Fruit fly (Drosophila melanogaster): ENCODE measurements around the gene CecA2.

The CecA2 gene

dm6 chr3R:30208766-30209484, 3.0 kb upstream of the CecA2 start, which contains the start of gene RpS7 (continued):
- TF ChIP-seq Camta (GFP tag; optimal IDR thresholded peaks at IDR 0.05) (peak; percentile 29), wdn (GFP tag; IDR thresholded peaks at IDR 0.05) (peak; percentile 47; the same call in 1 of the 2 replicates), CG4617 (GFP tag; optimal IDR thresholded peaks at IDR 0.05; ENCODE audit: borderline replicate concordance) (peak; percentile 2), MESR4 (GFP tag; optimal IDR thresholded peaks at IDR 0.05) (peak; percentile 97), CG34422 (GFP tag; IDR thresholded peaks at IDR 0.05) (peak; percentile 68; the same call in 2 of the 3 replicates), ranshi (GFP tag; IDR thresholded peaks at IDR 0.05) (peak; percentile 80), CG13894 (tag; optimal IDR thresholded peaks at IDR 0.05) (peak; percentile 72), stwl (tag; optimal IDR thresholded peaks at IDR 0.05) (peak; percentile 55), lab (GFP tag; optimal IDR thresholded peaks at IDR 0.05) (peak; percentile 89), CG10431 (GFP tag; optimal IDR thresholded peaks at IDR 0.05) (peak; percentile 77), CG16863 (GFP tag; optimal IDR thresholded peaks at IDR 0.05) (no peak), CG10959 (GFP tag; IDR thresholded peaks at IDR 0.05) (peak; percentile 59), CG4820 (GFP tag; optimal IDR thresholded peaks at IDR 0.05) (no peak), row (GFP tag; IDR thresholded peaks at IDR 0.05) (peak; percentile 61), Awh (GFP tag; IDR thresholded peaks at IDR 0.05) (peak; percentile 83), CG16815 (GFP tag; optimal IDR thresholded peaks at IDR 0.05) (no peak), MBD-R2 (GFP tag; IDR thresholded peaks at IDR 0.05) (peak; percentile 25; the same call in 1 of the 2 replicates), ftz-f1 (GFP tag; optimal IDR thresholded peaks at IDR 0.05) (no peak), ac (GFP tag; optimal IDR thresholded peaks at IDR 0.05) (peak; percentile 48), cas (GFP tag; IDR thresholded peaks at IDR 0.05) (no peak), danr (GFP tag; IDR thresholded peaks at IDR 0.05) (peak; percentile 62), btn (GFP tag; optimal IDR thresholded peaks at IDR 0.05) (peak; percentile 28), CG9609 (GFP tag; optimal IDR thresholded peaks at IDR 0.05) (no peak), en (GFP tag; optimal IDR thresholded peaks at IDR 0.05) (no peak), D19B (GFP tag; optimal IDR thresholded peaks at IDR 0.05) (peak; percentile 28), CG6272 (GFP tag; IDR thresholded peaks at IDR 0.05) (peak; percentile 76), vnd (GFP tag; IDR thresholded peaks at IDR 0.05; ENCODE audit: partially characterized antibody) (peak; percentile 99), CG33557 (GFP tag; optimal IDR thresholded peaks at IDR 0.05) (peak; percentile 50), CG7839 (tag; optimal IDR thresholded peaks at IDR 0.05) (peak; percentile 70), Dek (tag; optimal IDR thresholded peaks at IDR 0.05) (peak; percentile 17), phol (tag; optimal IDR thresholded peaks at IDR 0.05) (peak; percentile 62), sim (GFP tag; IDR thresholded peaks at IDR 0.05) (peak; percentile 60; the same call in 1 of the 2 replicates), Meics (GFP tag; optimal IDR thresholded peaks at IDR 0.05) (peak; percentile 87), Tbp (GFP tag; optimal IDR thresholded peaks at IDR 0.05) (no peak), ci (GFP tag; IDR thresholded peaks at IDR 0.05) (peak; percentile 93), CG10366 (GFP tag; IDR thresholded peaks at IDR 0.05) (peak; percentile 73), tin (GFP tag; optimal IDR thresholded peaks at IDR 0.05) (peak; percentile 15), NfI (GFP tag; optimal IDR thresholded peaks at IDR 0.05) (peak; percentile 87), CG17361 (GFP tag; IDR thresholded peaks at IDR 0.05) (peak; percentile 92), ewg (GFP tag; optimal IDR thresholded peaks at IDR 0.05) (peak; percentile 1), CG15011 (GFP tag; optimal IDR thresholded peaks at IDR 0.05) (peak; percentile 35), CG12769 (tag; optimal IDR thresholded peaks at IDR 0.05) (peak; percentile 38), Gsc (GFP tag; IDR thresholded peaks at IDR 0.05) (no peak), Hmx (GFP tag; optimal IDR thresholded peaks at IDR 0.05) (no peak), Dip3 (GFP tag; optimal IDR thresholded peaks at IDR 0.05) (peak; percentile 45), CG10267 (tag; optimal IDR thresholded peaks at IDR 0.05) (peak; percentile 64), CG7928 (GFP tag; optimal IDR thresholded peaks at IDR 0.05) (no peak), Oaz (GFP tag; IDR thresholded peaks at IDR 0.05) (peak; percentile 54), CG11560 (tag; IDR thresholded peaks at IDR 0.05) (peak; percentile 49; the same call in 1 of the 3 replicates), odd (GFP tag; optimal IDR thresholded peaks at IDR 0.05) (peak; percentile 88)

All from whole organism, embryonic.